Fruit fly (Drosophila melanogaster) ovary, adult (tissue): ENCODE data around the gene tfc.
"Not testable (repeated sequence)": the region's sequence is repeated elsewhere in the genome, so short reads cannot be mapped to it uniquely, and the experiment has no call there.

Source experiments
- CG17801 ChIP-seq: fragments of 200-800 bp; optimal IDR thresholded peaks from 2 replicates; lab custom pipeline; 2019; ENCODE audit warnings: missing biosample characterization, mild to moderate bottlenecking, missing genetic modification characterization, moderate library complexity; ENCODE audit not compliant: partially characterized antibody

Gene tfc

dm6 chr3L:1256061-1256780, at the start of gene tfc:
Gene tfc, plus strand, starts transcription at chr3L:1256449.
- TF ChIP-seq CG17801 = no peak

- no peak for TF ChIP-seq CG17801
Observed at dm6 chr3L:1206682-1207421, 49.4 kb upstream of the tfc start, which contains the start of gene LysB. Gene LysB, plus strand, starts transcription at chr3L:1207371.

dm6 chr3L:1208206-1208605, 48.0 kb upstream of the tfc start:
- TF ChIP-seq CG17801 = no peak

dm6 chr3L:1211096-1211495, 45.2 kb upstream of the tfc start, which contains the start of gene LysD:
Gene LysD, minus strand, starts transcription at chr3L:1211196.
- TF ChIP-seq CG17801 = no peak

dm6 chr3L:1212113-1212512, 44.1 kb upstream of the tfc start:
- TF ChIP-seq CG17801 = no peak

dm6 chr3L:1212571-1212970, 43.7 kb upstream of the tfc start, which contains the start of gene LysE:
Gene LysE, plus strand, starts transcription at chr3L:1212827.
- TF ChIP-seq CG17801 = no peak

- TF ChIP-seq CG17801 = no peak
Observed at dm6 chr3L:1216460-1216859, 39.8 kb upstream of the tfc start.

dm6 chr3L:1218596-1218995, 37.7 kb upstream of the tfc start, which contains the start of gene LysP:
Gene LysP, minus strand, starts transcription at chr3L:1218696.
- TF ChIP-seq CG17801 = no peak

- TF ChIP-seq CG17801 = no peak
Observed at dm6 chr3L:1227303-1227797, 28.9 kb upstream of the tfc start, which contains the start of gene LysS. Gene LysS, plus strand, starts transcription at chr3L:1227747.

- no peak for TF ChIP-seq CG17801
Observed at dm6 chr3L:1232582-1232981, 23.7 kb upstream of the tfc start, which contains the start of gene CG33965. Gene CG33965, plus strand, starts transcription at chr3L:1232882.

dm6 chr3L:1233830-1234229, 22.4 kb upstream of the tfc start, which contains the start of gene CG33966:
Gene CG33966, plus strand, starts transcription at chr3L:1234130.
- TF ChIP-seq CG17801 = no peak

dm6 chr3L:1235426-1235825, 20.8 kb upstream of the tfc start, which contains the start of gene galene:
Gene galene, plus strand, starts transcription at chr3L:1235726.
- no peak for TF ChIP-seq CG17801

- no peak for TF ChIP-seq CG17801
Observed at dm6 chr3L:1238219-1238618, 18.0 kb upstream of the tfc start, which contains the start of gene CG9192. Gene CG9192, minus strand, starts transcription at chr3L:1238319.

dm6 chr3L:1245810-1246209, 10.4 kb upstream of the tfc start, which contains the start of gene Klp61F:
Gene Klp61F, minus strand, starts transcription at chr3L:1245910.
- TF ChIP-seq CG17801 = not testable (repeated sequence)

- not testable (repeated sequence) for TF ChIP-seq CG17801
Observed at dm6 chr3L:1246823-1247222, 9.4 kb upstream of the tfc start, which contains the start of gene CG32318. Gene CG32318, minus strand, starts transcription at chr3L:1246923.

dm6 chr3L:1247627-1248295, 8.5 kb upstream of the tfc start, which contains the start of the genes Psf1 and Sac1:
Gene Psf1, minus strand, starts transcription at chr3L:1247677.
Gene Sac1, plus strand, starts transcription at chr3L:1247817.
- no peak for TF ChIP-seq CG17801
